Worm (Caenorhabditis elegans): ENCODE data around the gene C47E8.1.

DNA sequence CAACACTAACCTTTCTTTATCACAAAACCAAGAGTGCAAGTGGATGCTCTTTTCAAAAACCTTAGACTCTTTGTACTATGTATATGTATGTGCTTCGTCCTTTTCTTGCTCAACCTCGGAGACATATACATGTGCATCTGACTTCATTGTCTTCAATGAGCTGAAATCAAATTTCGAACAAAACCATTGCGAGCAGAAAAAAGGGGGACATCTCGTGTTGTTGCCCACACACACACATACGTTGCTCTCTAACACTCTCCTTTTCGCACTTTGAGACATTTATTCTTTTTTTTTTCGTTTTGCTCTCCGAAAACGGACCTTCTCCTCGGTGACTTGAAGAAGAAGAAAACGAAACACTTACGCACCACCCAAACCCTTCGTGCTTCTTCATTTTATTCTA, 45.5 kb upstream of the C47E8.1 start:
- TF ChIP-seq flt-1 (GFP tag; IDR thresholded peaks at IDR 0.05) (no peak), ztf-23 (GFP tag; IDR thresholded peaks at IDR 0.05) (no peak), ztf-29 (GFP tag; IDR thresholded peaks at IDR 0.05) (no peak), tab-1 (GFP tag; IDR thresholded peaks at IDR 0.05) (no peak), med-1 (GFP tag; optimal IDR thresholded peaks at IDR 0.05; ENCODE audit: insufficient read depth) (no peak)

All from whole organism, midembryonic.